Worm (Caenorhabditis elegans) whole organism, midembryonic: Measurements from ENCODE around the gene nhr-161.

Source experiments
- T22C8.4 ChIP-seq: fragments of 200-800 bp; sonication (Bioruptor generic); IDR thresholded peaks from 2 replicates; pipeline ENCODE4 v1.3.6; 2022; ENCODE audit warnings: missing genetic modification characterization, missing compliant biosample characterization
- cog-1 ChIP-seq: sonication (generic microtip); optimal IDR thresholded peaks from 2 replicates; lab custom pipeline; 2016; ENCODE audit warnings: missing genetic modification characterization, missing compliant biosample characterization
- flt-1 ChIP-seq: fragments of 200-800 bp; sonication (Bioruptor generic); IDR thresholded peaks from 2 replicates; pipeline ENCODE4 v1.3.6; 2022; ENCODE audit warnings: missing genetic modification characterization, missing compliant biosample characterization
- klf-2 ChIP-seq: fragments of 200-800 bp; sonication (Bioruptor generic); conservative IDR thresholded peaks from 2 replicates; pipeline ENCODE4 v1.3.6; 2022; ENCODE audit warnings: missing genetic modification reagents, missing genetic modification characterization, missing compliant biosample characterization
- tab-1 ChIP-seq: fragments of 200-800 bp; sonication (Bioruptor generic); IDR thresholded peaks from 2 replicates; pipeline ENCODE4 v1.3.6; 2022; ENCODE audit warnings: missing genetic modification characterization, missing compliant biosample characterization
- ztf-23 ChIP-seq: fragments of 200-800 bp; sonication (Bioruptor generic); IDR thresholded peaks from 2 replicates; pipeline ENCODE4 v1.3.6; 2022; ENCODE audit warnings: missing genetic modification reagents, missing genetic modification characterization, missing compliant biosample characterization
- ztf-29 ChIP-seq: fragments of 200-800 bp; sonication (Bioruptor generic); IDR thresholded peaks from 2 replicates; pipeline ENCODE4 v1.3.6; 2022; ENCODE audit warnings: missing genetic modification reagents, missing genetic modification characterization, missing compliant biosample characterization

DNA sequence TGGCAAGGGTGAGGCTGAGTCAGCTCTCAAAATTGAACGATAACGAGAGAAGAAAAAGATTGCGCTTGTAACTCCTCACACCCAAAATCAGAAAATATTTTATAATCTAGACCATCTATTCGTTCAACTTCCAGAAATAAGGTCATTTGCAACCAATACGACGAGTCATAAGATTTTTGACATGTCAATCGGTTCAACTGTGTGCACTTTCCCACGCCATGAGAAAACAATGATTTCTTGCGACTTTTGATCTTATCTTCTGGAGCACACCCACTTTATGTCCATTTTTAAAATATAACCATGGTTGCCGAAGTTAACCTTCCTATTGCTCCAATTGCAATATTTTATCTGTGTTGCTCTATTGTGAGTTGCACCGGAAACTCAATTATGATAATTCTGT, 34.3 kb upstream of the nhr-161 start, which contains the start of gene srsx-32:
- TF ChIP-seq ztf-29 (GFP tag; lab: Robert Waterston, UW) (no peak), ztf-23 (no peak), flt-1 (no peak), tab-1 (GFP tag; lab: Robert Waterston, UW) (no peak), cog-1 (tag; lab: Kevin White, UChicago) (no peak), klf-2 (GFP tag; lab: Robert Waterston, UW) (no peak), T22C8.4 (no peak)
